Worm (Caenorhabditis elegans): ENCODE data around the gene dnj-1.

DNA sequence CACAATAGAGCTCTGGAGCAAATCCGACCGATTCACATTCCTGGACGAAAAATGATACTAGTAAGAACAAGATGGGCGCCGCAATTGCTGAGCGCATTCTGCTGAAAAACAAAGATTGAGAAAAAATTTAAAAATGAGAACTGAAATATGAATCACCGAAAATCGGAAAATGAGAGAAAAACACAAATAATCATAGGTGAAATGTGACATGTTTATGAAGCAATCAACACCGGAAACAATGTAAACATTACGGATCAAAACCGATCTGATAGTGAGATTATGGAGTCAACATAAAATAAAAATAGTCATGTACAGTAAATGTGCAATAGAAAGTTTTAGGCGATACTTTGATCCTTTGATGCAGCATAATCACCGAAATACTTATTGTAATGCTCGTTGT is 15.0 kb downstream of the dnj-1 start, which contains the start of gene dnj-2:
- TF ChIP-seq lsy-2 (tag; optimal IDR thresholded peaks at IDR 0.05) (no peak), blmp-1 (tag; optimal IDR thresholded peaks at IDR 0.05; ENCODE audit: insufficient read depth) (no peak), nhr-77 (tag; optimal IDR thresholded peaks at IDR 0.05) (no peak), ztf-4 (tag; optimal IDR thresholded peaks at IDR 0.05) (no peak), aly-2 (tag; optimal IDR thresholded peaks at IDR 0.05) (no peak), unc-39 (tag; optimal IDR thresholded peaks at IDR 0.05) (no peak), nhr-23 (tag; optimal IDR thresholded peaks at IDR 0.05) (no peak), elt-1 (tag; optimal IDR thresholded peaks at IDR 0.05) (no peak), unc-62 (GFP tag; optimal IDR thresholded peaks at IDR 0.05) (no peak), nhr-237 (tag; optimal IDR thresholded peaks at IDR 0.05) (no peak)

All from whole organism, L2 larva.